ENCODE assay signal across 5 fruit fly cellular contexts in genomic region chr3L:5751740-5752579, dm6.
A peak's percentile ranks its signal among the peaks of the same experiment; 100 is the strongest.
TF ChIP-seq lines count a peak whose summit lies in the region.

TSS of gene DnaJ-1 (minus strand) at chr3L:5752189.

- TF ChIP-seq CTCF in whole organism, embryonic (GFP tag; optimal IDR thresholded peaks at IDR 0.05; lab: Kevin White, UChicago) = peak; percentile 15

TF ChIP-seq in whole organism, adult, 20 proteins besides CTCF, POLR2A, EP300 and RAD21 (continues in another document):
- no peak for TF ChIP-seq cnc (optimal IDR thresholded peaks at IDR 0.05; lab: Kevin White, UChicago)
- TF ChIP-seq tj (GFP tag; optimal IDR thresholded peaks at IDR 0.05; lab: Kevin White, UChicago) = peak; percentile 60
- TF ChIP-seq CG11617 (GFP tag; optimal IDR thresholded peaks at IDR 0.05; lab: Kevin White, UChicago) = peak; percentile 68
- TF ChIP-seq toe (GFP tag; optimal IDR thresholded peaks at IDR 0.05; lab: Kevin White, UChicago) = peak; percentile 58
- peak; percentile 47 for TF ChIP-seq Hr96 (GFP tag; optimal IDR thresholded peaks at IDR 0.05; lab: Kevin White, UChicago)
- TF ChIP-seq CG7101 (tag; optimal IDR thresholded peaks at IDR 0.05; lab: Kevin White, UChicago) = peak; percentile 56
- peak; percentile 84 for TF ChIP-seq bab1 (GFP tag; optimal IDR thresholded peaks at IDR 0.05; lab: Kevin White, UChicago)
- TF ChIP-seq CG12768 (GFP tag; optimal IDR thresholded peaks at IDR 0.05; lab: Kevin White, UChicago) = peak; percentile 65
- peak; percentile 73 for TF ChIP-seq Mnt (GFP tag; optimal IDR thresholded peaks at IDR 0.05; lab: Kevin White, UChicago)
- peak; percentile 32 for TF ChIP-seq CG7045 (GFP tag; optimal IDR thresholded peaks at IDR 0.05; lab: Kevin White, UChicago)
- no peak for TF ChIP-seq pad (GFP tag; optimal IDR thresholded peaks at IDR 0.05; lab: Kevin White, UChicago)
- peak; percentile 67 for TF ChIP-seq CG5204 (GFP tag; optimal IDR thresholded peaks at IDR 0.05; lab: Kevin White, UChicago)
- no peak for TF ChIP-seq Clk (GFP tag; optimal IDR thresholded peaks at IDR 0.05; lab: Kevin White, UChicago)
- TF ChIP-seq kay (GFP tag; lab: Kevin White, UChicago; ENCODE audit: borderline replicate concordance) = peak; percentile 90
- peak; percentile 28 for TF ChIP-seq CG1620 (GFP tag; optimal IDR thresholded peaks at IDR 0.05; lab: Kevin White, UChicago)
- TF ChIP-seq CG14711 (tag; optimal IDR thresholded peaks at IDR 0.05; lab: Kevin White, UChicago) = peak; percentile 98
- peak; percentile 82 for TF ChIP-seq cic (GFP tag; optimal IDR thresholded peaks at IDR 0.05; lab: Kevin White, UChicago)
- peak; percentile 57 for TF ChIP-seq ovo (GFP tag; optimal IDR thresholded peaks at IDR 0.05; lab: Kevin White, UChicago)

TF ChIP-seq in whole organism, embryonic, 481 proteins besides CTCF, POLR2A, EP300 and RAD21 (continues in another document):
- TF ChIP-seq lola (GFP tag; optimal IDR thresholded peaks at IDR 0.05; lab: Kevin White, UChicago) (no peak), CG15601 (tag; optimal IDR thresholded peaks at IDR 0.05; lab: Kevin White, UChicago) (peak; percentile 65), Bteb2 (GFP tag; optimal IDR thresholded peaks at IDR 0.05; lab: Kevin White, UChicago) (no peak), ci (GFP tag; IDR thresholded peaks at IDR 0.05; lab: Robert Waterston, UW) (peak; percentile 13; the same call in 1 of the 3 replicates), bsh (GFP tag; optimal IDR thresholded peaks at IDR 0.05; lab: Kevin White, UChicago) (peak; percentile 19 to 20), Ets97D (GFP tag; optimal IDR thresholded peaks at IDR 0.05; lab: Kevin White, UChicago) (peak; percentile 85), CG17186 (GFP tag; optimal IDR thresholded peaks at IDR 0.05; lab: Kevin White, UChicago) (peak; percentile 42), CG3407 (GFP tag; optimal IDR thresholded peaks at IDR 0.05; lab: Kevin White, UChicago) (peak; percentile 26), gcm (GFP tag; optimal IDR thresholded peaks at IDR 0.05; lab: Kevin White, UChicago) (peak; percentile 22), sens (GFP tag; lab: Kevin White, UChicago) (peak; percentile 82), CG12155 (GFP tag; optimal IDR thresholded peaks at IDR 0.05; lab: Kevin White, UChicago) (no peak), ATbp (GFP tag; optimal IDR thresholded peaks at IDR 0.05; lab: Kevin White, UChicago) (peak; percentile 16), tll (GFP tag; optimal IDR thresholded peaks at IDR 0.05; lab: Kevin White, UChicago) (no peak), CG4820 (GFP tag; optimal IDR thresholded peaks at IDR 0.05; lab: Kevin White, UChicago) (no peak), Dfd (GFP tag; optimal IDR thresholded peaks at IDR 0.05; lab: Kevin White, UChicago) (no peak), CG16813 (GFP tag; IDR thresholded peaks at IDR 0.05; lab: Robert Waterston, UW; ENCODE audit: partially characterized antibody) (peak; percentile 99), Xrp1 (GFP tag; IDR thresholded peaks at IDR 0.05; lab: Robert Waterston, UW) (no peak), run (tag; optimal IDR thresholded peaks at IDR 0.05; lab: Kevin White, UChicago) (no peak), kay (GFP tag; optimal IDR thresholded peaks at IDR 0.05; lab: Kevin White, UChicago) (no peak)

TF ChIP-seq in whole organism, prepupa, 60 proteins besides CTCF, POLR2A, EP300 and RAD21 (continues in another document):
- TF ChIP-seq Gug (GFP tag; IDR thresholded peaks at IDR 0.05; lab: Robert Waterston, UW) (no peak), Blimp-1 (GFP tag; optimal IDR thresholded peaks at IDR 0.05; lab: Kevin White, UChicago) (no peak), lz (GFP tag; optimal IDR thresholded peaks at IDR 0.05; lab: Kevin White, UChicago) (peak; percentile 6), eg (GFP tag; IDR thresholded peaks at IDR 0.05; lab: Robert Waterston, UW) (peak; percentile 33; the same call in 1 of the 3 replicates), CG6854 (GFP tag; optimal IDR thresholded peaks at IDR 0.05; lab: Kevin White, UChicago) (peak; percentile 82), net (GFP tag; optimal IDR thresholded peaks at IDR 0.05; lab: Kevin White, UChicago) (no peak), CG8632 (GFP tag; optimal IDR thresholded peaks at IDR 0.05; lab: Kevin White, UChicago) (no peak), Ets96B (tag; optimal IDR thresholded peaks at IDR 0.05; lab: Kevin White, UChicago) (no peak), Eip78C (GFP tag; lab: Kevin White, UChicago) (peak; percentile 83), Hr39 (GFP tag; optimal IDR thresholded peaks at IDR 0.05; lab: Kevin White, UChicago) (no peak), CG11294 (GFP tag; IDR thresholded peaks at IDR 0.05; lab: Robert Waterston, UW) (no peak), svp (GFP tag; lab: Kevin White, UChicago) (peak; percentile 75), CG6792 (GFP tag; optimal IDR thresholded peaks at IDR 0.05; lab: Kevin White, UChicago) (peak; percentile 18), achi (GFP tag; optimal IDR thresholded peaks at IDR 0.05; lab: Kevin White, UChicago) (peak; percentile 15), Lpt (GFP tag; optimal IDR thresholded peaks at IDR 0.05; lab: Kevin White, UChicago) (no peak), acj6 (GFP tag; optimal IDR thresholded peaks at IDR 0.05; lab: Kevin White, UChicago) (no peak), Sox102F (GFP tag; optimal IDR thresholded peaks at IDR 0.05; lab: Kevin White, UChicago) (peak; percentile 54), Sox15 (GFP tag; optimal IDR thresholded peaks at IDR 0.05; lab: Kevin White, UChicago) (no peak), CG6276 (GFP tag; optimal IDR thresholded peaks at IDR 0.05; lab: Kevin White, UChicago) (no peak), CG34406 (GFP tag; optimal IDR thresholded peaks at IDR 0.05; lab: Kevin White, UChicago) (no peak)

TF ChIP-seq in whole organism, pupa, 21 proteins besides CTCF, POLR2A, EP300 and RAD21:
- TF ChIP-seq CG12605 (GFP tag; IDR thresholded peaks at IDR 0.05; lab: Robert Waterston, UW) (0 out of 2 replicates have a peak, but pooled peaks have one; percentile 12), CG8159 (tag; optimal IDR thresholded peaks at IDR 0.05; lab: Kevin White, UChicago) (peak; percentile 35), gl (tag; optimal IDR thresholded peaks at IDR 0.05; lab: Kevin White, UChicago) (peak; percentile 5), CG13204 (GFP tag; optimal IDR thresholded peaks at IDR 0.05; lab: Kevin White, UChicago) (peak; percentile 68), CG4496 (GFP tag; IDR thresholded peaks at IDR 0.05; lab: Robert Waterston, UW) (0 out of 3 replicates have a peak, but pooled peaks have one; percentile 20), fd96Ca (GFP tag; IDR thresholded peaks at IDR 0.05; lab: Robert Waterston, UW) (no peak), CG9948 (tag; optimal IDR thresholded peaks at IDR 0.05; lab: Kevin White, UChicago) (no peak), Pif1B (GFP tag; optimal IDR thresholded peaks at IDR 0.05; lab: Kevin White, UChicago) (peak; percentile 14), Snoo (tag; optimal IDR thresholded peaks at IDR 0.05; lab: Kevin White, UChicago) (peak; percentile 40), CG32121 (GFP tag; IDR thresholded peaks at IDR 0.05; lab: Robert Waterston, UW) (no peak), rn (GFP tag; IDR thresholded peaks at IDR 0.05; lab: Robert Waterston, UW) (no peak), Ets98B (GFP tag; IDR thresholded peaks at IDR 0.05; lab: Robert Waterston, UW) (peak; percentile 64; the same call in 1 of the 2 replicates), EcR (GFP tag; optimal IDR thresholded peaks at IDR 0.05; lab: Kevin White, UChicago) (peak; percentile 83), CG34367 (tag; optimal IDR thresholded peaks at IDR 0.05; lab: Kevin White, UChicago) (peak; percentile 10)

TF ChIP-seq in whole organism, wandering third instar larva, 38 proteins besides CTCF, POLR2A, EP300 and RAD21 (continues in another document):
- TF ChIP-seq rgr (GFP tag; optimal IDR thresholded peaks at IDR 0.05; lab: Kevin White, UChicago) (peak; percentile 51), woc (GFP tag; optimal IDR thresholded peaks at IDR 0.05; lab: Kevin White, UChicago) (peak; percentile 61), CrebA (GFP tag; optimal IDR thresholded peaks at IDR 0.05; lab: Kevin White, UChicago; ENCODE audit: borderline replicate concordance) (no peak), Rel (GFP tag; optimal IDR thresholded peaks at IDR 0.05; lab: Kevin White, UChicago) (no peak), Rel (tag; optimal IDR thresholded peaks at IDR 0.05; lab: Kevin White, UChicago) (no peak), CG9705 (GFP tag; optimal IDR thresholded peaks at IDR 0.05; lab: Kevin White, UChicago) (no peak), br (GFP tag; optimal IDR thresholded peaks at IDR 0.05; lab: Kevin White, UChicago) (peak; percentile 12), tai (GFP tag; optimal IDR thresholded peaks at IDR 0.05; lab: Kevin White, UChicago) (no peak), psq (GFP tag; optimal IDR thresholded peaks at IDR 0.05; lab: Kevin White, UChicago) (no peak), GATAd (GFP tag; optimal IDR thresholded peaks at IDR 0.05; lab: Kevin White, UChicago) (no peak), dsf (GFP tag; optimal IDR thresholded peaks at IDR 0.05; lab: Kevin White, UChicago; ENCODE audit: borderline replicate concordance) (no peak), sv (GFP tag; optimal IDR thresholded peaks at IDR 0.05; lab: Kevin White, UChicago) (no peak), pan (optimal IDR thresholded peaks at IDR 0.05; lab: Kevin White, UChicago) (no peak), lola (GFP tag; optimal IDR thresholded peaks at IDR 0.05; lab: Kevin White, UChicago) (no peak), Mio (GFP tag; optimal IDR thresholded peaks at IDR 0.05; lab: Kevin White, UChicago) (no peak), Jra (GFP tag; optimal IDR thresholded peaks at IDR 0.05; lab: Kevin White, UChicago) (peak; percentile 27), ey (GFP tag; optimal IDR thresholded peaks at IDR 0.05; lab: Kevin White, UChicago) (no peak), Hr78 (GFP tag; optimal IDR thresholded peaks at IDR 0.05; lab: Kevin White, UChicago) (no peak), brk (GFP tag; optimal IDR thresholded peaks at IDR 0.05; lab: Kevin White, UChicago) (no peak), Sp1 (GFP tag; optimal IDR thresholded peaks at IDR 0.05; lab: Kevin White, UChicago) (peak; percentile 79), Vsx2 (GFP tag; optimal IDR thresholded peaks at IDR 0.05; lab: Kevin White, UChicago; ENCODE audit: partially characterized antibody) (no peak), dl (GFP tag; optimal IDR thresholded peaks at IDR 0.05; lab: Kevin White, UChicago; ENCODE audit: insufficient read depth in 1 of 2, partially characterized antibody in 2 of 2) (no peak), Hnf4 (GFP tag; optimal IDR thresholded peaks at IDR 0.05; lab: Kevin White, UChicago) (no peak), fru (GFP tag; optimal IDR thresholded peaks at IDR 0.05; lab: Kevin White, UChicago) (peak; percentile 23), Myc (optimal IDR thresholded peaks at IDR 0.05; lab: Kevin White, UChicago) (no peak), dmrt93B (GFP tag; optimal IDR thresholded peaks at IDR 0.05; lab: Kevin White, UChicago) (no peak), Hr83 (GFP tag; optimal IDR thresholded peaks at IDR 0.05; lab: Kevin White, UChicago; ENCODE audit: poor library complexity, severe bottlenecking) (peak; percentile 72), Dfd (GFP tag; optimal IDR thresholded peaks at IDR 0.05; lab: Kevin White, UChicago) (no peak), N (GFP tag; optimal IDR thresholded peaks at IDR 0.05; lab: Kevin White, UChicago) (no peak), h (GFP tag; optimal IDR thresholded peaks at IDR 0.05; lab: Kevin White, UChicago) (peak; percentile 44)
